Worm (Caenorhabditis elegans) whole organism, midembryonic: ENCODE results near the gene srbc-5.

ENCODE experiments used
- T22C8.4 ChIP-seq: fragments of 200-800 bp; sonication (Bioruptor generic); IDR thresholded peaks from 2 replicates; pipeline ENCODE4 v1.3.6; 2022; ENCODE audit warnings: missing genetic modification characterization, missing compliant biosample characterization
- cog-1 ChIP-seq: sonication (generic microtip); optimal IDR thresholded peaks from 2 replicates; lab custom pipeline; 2016; ENCODE audit warnings: missing genetic modification characterization, missing compliant biosample characterization
- flt-1 ChIP-seq: fragments of 200-800 bp; sonication (Bioruptor generic); IDR thresholded peaks from 2 replicates; pipeline ENCODE4 v1.3.6; 2022; ENCODE audit warnings: missing genetic modification characterization, missing compliant biosample characterization
- klf-2 ChIP-seq: fragments of 200-800 bp; sonication (Bioruptor generic); conservative IDR thresholded peaks from 2 replicates; pipeline ENCODE4 v1.3.6; 2022; ENCODE audit warnings: missing genetic modification reagents, missing genetic modification characterization, missing compliant biosample characterization
- med-1 ChIP-seq: sonication (generic microtip); optimal IDR thresholded peaks from 2 replicates; lab custom pipeline; 2017; ENCODE audit warnings: missing genetic modification characterization, mild to moderate bottlenecking, missing compliant biosample characterization, antibody characterized with exemption, missing genetic modification reagents; ENCODE audit not compliant: insufficient read depth
- ref-1 ChIP-seq: fragments of 200-800 bp; sonication (Bioruptor generic); conservative IDR thresholded peaks from 2 replicates; pipeline ENCODE4 v1.3.6; 2022; ENCODE audit warnings: missing genetic modification reagents, missing genetic modification characterization, missing compliant biosample characterization
- ztf-23 ChIP-seq: fragments of 200-800 bp; sonication (Bioruptor generic); IDR thresholded peaks from 2 replicates; pipeline ENCODE4 v1.3.6; 2022; ENCODE audit warnings: missing genetic modification reagents, missing genetic modification characterization, missing compliant biosample characterization
- ztf-29 ChIP-seq: fragments of 200-800 bp; sonication (Bioruptor generic); IDR thresholded peaks from 2 replicates; pipeline ENCODE4 v1.3.6; 2022; ENCODE audit warnings: missing genetic modification reagents, missing genetic modification characterization, missing compliant biosample characterization

- TF ChIP-seq cog-1 (tag; lab: Kevin White, UChicago) (no peak), ztf-29 (no peak), T22C8.4 (GFP tag; lab: Robert Waterston, UW) (no peak), med-1 (GFP tag; lab: Kevin White, UChicago) (no peak), ztf-23 (GFP tag; lab: Robert Waterston, UW) (no peak), klf-2 (GFP tag; lab: Robert Waterston, UW) (no peak), flt-1 (GFP tag; lab: Robert Waterston, UW) (no peak), ref-1 (GFP tag; lab: Robert Waterston, UW) (no peak)
Observed at ce11 chrV:3250153-3250552, 10.0 kb upstream of the srbc-5 start, which contains the start of gene T28A11.13.
